Fruit fly (Drosophila melanogaster): Measurements from ENCODE around the gene CG9265.

Gene CG9265

dm6 chr2L:21107651-21108489 is 36.6 kb upstream of the CG9265 start (continued):
- no peak for TF ChIP-seq CG8319 (GFP tag; optimal IDR thresholded peaks at IDR 0.05)
- no peak for TF ChIP-seq CG1621 (tag; optimal IDR thresholded peaks at IDR 0.05)
- TF ChIP-seq CG6792 (GFP tag; optimal IDR thresholded peaks at IDR 0.05) = no peak
- peak; percentile 59 for TF ChIP-seq Hr4 (GFP tag; optimal IDR thresholded peaks at IDR 0.05)
- TF ChIP-seq CG8119 (GFP tag; IDR thresholded peaks at IDR 0.05) = peak; percentile 58; the same call in 2 of the 3 replicates
- TF ChIP-seq Lpt (GFP tag; optimal IDR thresholded peaks at IDR 0.05) = peak; percentile 42
- peak; percentile 52; the same call in 1 of the 3 replicates for TF ChIP-seq CG6163 (GFP tag; IDR thresholded peaks at IDR 0.05)
- peak; percentile 12 for TF ChIP-seq cyc (GFP tag; optimal IDR thresholded peaks at IDR 0.05)
- no peak for TF ChIP-seq CG6808 (GFP tag; optimal IDR thresholded peaks at IDR 0.05)
- TF ChIP-seq Eip75B (GFP tag; optimal IDR thresholded peaks at IDR 0.05) = peak; percentile 54
- TF ChIP-seq eg (GFP tag; IDR thresholded peaks at IDR 0.05) = peak; percentile 47
- peak; percentile 4 for TF ChIP-seq CG11762 (GFP tag; optimal IDR thresholded peaks at IDR 0.05; ENCODE audit: insufficient read depth)
- TF ChIP-seq spab (GFP tag; optimal IDR thresholded peaks at IDR 0.05) = no peak
- no peak for TF ChIP-seq CG10669 (GFP tag; optimal IDR thresholded peaks at IDR 0.05)

dm6 chr2L:21105127-21105526 is 33.8 kb upstream of the CG9265 start:
- no peak for TF ChIP-seq CG1621 (tag; optimal IDR thresholded peaks at IDR 0.05)
- no peak for TF ChIP-seq pdm3 (GFP tag; optimal IDR thresholded peaks at IDR 0.05)

- TF ChIP-seq Eip78C (GFP tag) (peak; percentile 14), CG6276 (GFP tag; optimal IDR thresholded peaks at IDR 0.05) (no peak), esn (GFP tag; optimal IDR thresholded peaks at IDR 0.05) (peak; percentile 23)
Observed at dm6 chr2L:21104326-21104725, 33.0 kb upstream of the CG9265 start, which contains the start of the genes CG46307 and Nhe2. Gene CG46307, plus strand, starts transcription at chr2L:21104568. Gene Nhe2, plus strand, starts transcription at chr2L:21104568.

- no peak for TF ChIP-seq CG6808 (GFP tag; optimal IDR thresholded peaks at IDR 0.05)
- peak; percentile 13 for TF ChIP-seq CG31627 (GFP tag; optimal IDR thresholded peaks at IDR 0.05)
- peak; percentile 3 for TF ChIP-seq CG10631 (GFP tag; optimal IDR thresholded peaks at IDR 0.05)
- TF ChIP-seq CG1621 (tag; optimal IDR thresholded peaks at IDR 0.05) = peak; percentile 40
- TF ChIP-seq Ets96B (tag; optimal IDR thresholded peaks at IDR 0.05) = no peak
- no peak for TF ChIP-seq CG6163 (GFP tag; IDR thresholded peaks at IDR 0.05)
- no peak for TF ChIP-seq CG6792 (GFP tag; optimal IDR thresholded peaks at IDR 0.05)
- TF ChIP-seq Hr39 (GFP tag; optimal IDR thresholded peaks at IDR 0.05) = peak; percentile 20
- TF ChIP-seq Sox14 (GFP tag; optimal IDR thresholded peaks at IDR 0.05) = peak; percentile 18
- peak; percentile 24 for TF ChIP-seq Eip78C (GFP tag)
- peak; percentile 48 for TF ChIP-seq esn (GFP tag; optimal IDR thresholded peaks at IDR 0.05)
- TF ChIP-seq pdm3 (GFP tag; optimal IDR thresholded peaks at IDR 0.05) = peak; percentile 12
Observed at dm6 chr2L:21102399-21103108, 31.3 kb upstream of the CG9265 start, which contains the start of gene CG9257. Gene CG9257, plus strand, starts transcription at chr2L:21102743.

- TF ChIP-seq Met (GFP tag; optimal IDR thresholded peaks at IDR 0.05) (no peak), Hr39 (GFP tag; optimal IDR thresholded peaks at IDR 0.05) (no peak), lz (GFP tag; optimal IDR thresholded peaks at IDR 0.05) (no peak), CG8632 (GFP tag; optimal IDR thresholded peaks at IDR 0.05) (no peak), pdm3 (GFP tag; optimal IDR thresholded peaks at IDR 0.05) (no peak), spab (GFP tag; optimal IDR thresholded peaks at IDR 0.05) (no peak), CG8319 (GFP tag; optimal IDR thresholded peaks at IDR 0.05) (no peak), esn (GFP tag; optimal IDR thresholded peaks at IDR 0.05) (no peak), svp (GFP tag) (peak; percentile 96), vri (GFP tag; optimal IDR thresholded peaks at IDR 0.05) (peak; percentile 33), Eip78C (GFP tag) (peak; percentile 17), Lpt (GFP tag; optimal IDR thresholded peaks at IDR 0.05) (no peak), eg (GFP tag; IDR thresholded peaks at IDR 0.05) (no peak), dsx (GFP tag; optimal IDR thresholded peaks at IDR 0.05; ENCODE audit: poor library complexity, severe bottlenecking) (no peak), CG10631 (GFP tag; optimal IDR thresholded peaks at IDR 0.05) (no peak), Gug (GFP tag; IDR thresholded peaks at IDR 0.05) (no peak), CG15336 (GFP tag; IDR thresholded peaks at IDR 0.05) (no peak), Sox15 (GFP tag; optimal IDR thresholded peaks at IDR 0.05) (no peak), Hr38 (GFP tag; optimal IDR thresholded peaks at IDR 0.05) (no peak), CG32006 (GFP tag; optimal IDR thresholded peaks at IDR 0.05) (no peak), CG11762 (GFP tag; optimal IDR thresholded peaks at IDR 0.05; ENCODE audit: insufficient read depth) (no peak)
Observed at dm6 chr2L:21097850-21098249, 26.5 kb upstream of the CG9265 start.
